Worm (Caenorhabditis elegans): Measurements from ENCODE around the gene cct-6.

DNA sequence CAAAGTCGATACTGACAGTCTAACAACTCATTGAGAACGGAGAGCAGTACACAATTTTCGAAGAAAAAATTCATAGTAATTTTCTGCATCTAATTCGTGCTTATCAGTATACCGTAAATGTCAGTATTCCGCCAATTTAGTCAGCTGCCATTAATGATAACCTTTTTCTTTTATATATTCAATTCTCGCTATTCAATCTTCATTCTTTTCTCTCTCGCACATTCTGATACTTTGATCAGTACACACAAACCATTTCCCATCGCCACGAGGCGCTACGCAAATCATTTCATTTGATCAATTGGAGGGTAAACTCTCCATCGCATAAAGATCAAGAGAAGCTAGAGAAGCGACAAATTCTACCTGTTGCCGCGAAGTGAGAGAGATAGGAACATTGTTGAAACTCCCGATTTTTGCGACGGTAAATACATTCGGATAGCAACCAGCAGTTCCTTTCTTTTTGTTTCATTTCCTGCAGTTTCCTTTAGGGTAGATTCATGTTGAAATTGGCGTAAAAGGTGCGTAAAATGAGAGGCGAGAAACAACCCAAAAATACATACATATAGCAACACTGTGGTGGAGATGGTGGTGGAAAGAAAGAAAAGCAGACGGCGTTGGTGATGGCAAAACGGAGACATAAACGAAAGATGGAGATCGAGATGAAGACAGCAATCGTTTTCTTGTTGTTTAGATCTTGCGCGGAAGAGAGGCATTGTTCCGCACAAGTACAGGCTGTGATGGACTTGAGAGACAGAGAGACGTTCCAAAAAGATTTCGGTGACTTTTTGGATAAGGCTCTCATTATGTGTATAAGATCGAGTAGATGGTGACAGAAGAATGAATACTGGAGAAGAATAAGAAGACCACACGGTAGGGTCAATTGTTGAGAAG, 17.1 kb downstream of the cct-6 start:
- no peak for TF ChIP-seq ceh-44 (GFP tag; IDR thresholded peaks at IDR 0.05)
- no peak for TF ChIP-seq fkh-10 (GFP tag; optimal IDR thresholded peaks at IDR 0.05)
- TF ChIP-seq mep-1 (tag; optimal IDR thresholded peaks at IDR 0.05), result peak; percentile 72
- TF ChIP-seq ztf-11 (tag; optimal IDR thresholded peaks at IDR 0.05), result no peak
- peak; percentile 95 for TF ChIP-seq dmd-6 (GFP tag; IDR thresholded peaks at IDR 0.05)
- peak; percentile 49 to 82 for TF ChIP-seq unc-62 (GFP tag; optimal IDR thresholded peaks at IDR 0.05 in 1 of 2)
- TF ChIP-seq unc-62 (tag; optimal IDR thresholded peaks at IDR 0.05), result no peak
- no peak for TF ChIP-seq nhr-76 (tag; optimal IDR thresholded peaks at IDR 0.05)
- TF ChIP-seq tra-1 (GFP tag; IDR thresholded peaks at IDR 0.05), result peak; percentile 58; the same call in 1 of the 2 replicates

All from whole organism, L4 larva.